Worm (Caenorhabditis elegans) whole organism, L2 larva: Measurements from ENCODE around the gene fbxa-209.
A peak's percentile ranks its signal among the peaks of the same experiment; 100 is the strongest.

Experiments used
- C34F6.9 ChIP-seq: fragments of 150-350 bp; optimal IDR thresholded peaks from 2 replicates; lab custom pipeline; 2014; ENCODE audit warnings: missing biosample characterization, missing genetic modification characterization
- Y55F3AM.14 ChIP-seq: fragments of 200-800 bp; sonication (Bioruptor generic); optimal IDR thresholded peaks from 2 replicates; lab custom pipeline; 2018; ENCODE audit warnings: mild to moderate bottlenecking, missing genetic modification characterization, missing compliant biosample characterization
- ZK546.5 ChIP-seq: sonication (generic microtip); optimal IDR thresholded peaks from 2 replicates; lab custom pipeline; 2017; ENCODE audit warnings: missing biosample characterization, missing genetic modification characterization
- aly-2 ChIP-seq: fragments of 150-350 bp; optimal IDR thresholded peaks from 2 replicates; lab custom pipeline; 2014; ENCODE audit warnings: missing biosample characterization, missing genetic modification characterization
- blmp-1 ChIP-seq: sonication (generic microtip); optimal IDR thresholded peaks from 2 replicates; lab custom pipeline; 2017; ENCODE audit warnings: missing genetic modification characterization, mild to moderate bottlenecking, missing compliant biosample characterization, antibody characterized with exemption, moderate library complexity; ENCODE audit not compliant: insufficient read depth
- crh-2 ChIP-seq: sonication (generic microtip); optimal IDR thresholded peaks from 2 replicates; lab custom pipeline; 2017; ENCODE audit warnings: missing biosample characterization, missing genetic modification characterization
- egl-27 ChIP-seq: sonication (generic microtip); optimal IDR thresholded peaks from 3 replicates; lab custom pipeline; 2017; ENCODE audit warnings: missing biosample characterization, missing genetic modification reagents, missing genetic modification characterization
- elt-1 ChIP-seq: fragments of 150-350 bp; optimal IDR thresholded peaks from 2 replicates; lab custom pipeline; 2014; ENCODE audit warnings: missing biosample characterization, missing genetic modification characterization
- elt-3 ChIP-seq: sonication (generic microtip); optimal IDR thresholded peaks from 2 replicates; lab custom pipeline; 2017; ENCODE audit warnings: missing biosample characterization, missing genetic modification characterization
- fos-1 ChIP-seq: fragments of 150-350 bp; optimal IDR thresholded peaks from 2 replicates; lab custom pipeline; 2014; ENCODE audit warnings: missing biosample characterization, missing genetic modification characterization
- lin-13 ChIP-seq: fragments of 150-350 bp; optimal IDR thresholded peaks from 2 replicates; lab custom pipeline; 2014; ENCODE audit warnings: missing biosample characterization, missing genetic modification reagents, missing genetic modification characterization
- lin-39 ChIP-seq: fragments of 150-350 bp; optimal IDR thresholded peaks from 2 replicates; lab custom pipeline; 2014; ENCODE audit warnings: missing biosample characterization, missing genetic modification reagents, missing genetic modification characterization
- lsy-2 ChIP-seq, 2 experiments: fragments of 150-350 bp in 1 of 2; sonication (generic microtip) in 1 of 2; optimal IDR thresholded peaks; 2 replicates each; lab custom pipeline; 2014 to 2017; ENCODE audit warnings: missing biosample characterization in 2 of 2, missing genetic modification characterization in 2 of 2
- mab-5 ChIP-seq: fragments of 150-350 bp; optimal IDR thresholded peaks from 2 replicates; lab custom pipeline; 2014; ENCODE audit warnings: missing biosample characterization, missing genetic modification characterization
- mbf-1 ChIP-seq: sonication (generic microtip); optimal IDR thresholded peaks from 2 replicates; lab custom pipeline; 2017; ENCODE audit warnings: missing biosample characterization, missing genetic modification characterization
- nhr-129 ChIP-seq: fragments of 150-350 bp; optimal IDR thresholded peaks from 2 replicates; lab custom pipeline; 2014; ENCODE audit warnings: missing biosample characterization, missing genetic modification characterization
- nhr-21 ChIP-seq: fragments of 150-350 bp; optimal IDR thresholded peaks from 2 replicates; lab custom pipeline; 2014; ENCODE audit warnings: missing biosample characterization, missing genetic modification characterization
- nhr-23 ChIP-seq: fragments of 150-350 bp; optimal IDR thresholded peaks from 2 replicates; lab custom pipeline; 2014; ENCODE audit warnings: missing biosample characterization, missing genetic modification reagents, missing genetic modification characterization
- nhr-6 ChIP-seq: fragments of 150-350 bp; optimal IDR thresholded peaks from 2 replicates; lab custom pipeline; 2014; ENCODE audit warnings: missing biosample characterization, missing genetic modification characterization
- sem-4 ChIP-seq: fragments of 150-350 bp; optimal IDR thresholded peaks from 2 replicates; lab custom pipeline; 2014; ENCODE audit warnings: missing biosample characterization, missing genetic modification reagents, missing genetic modification characterization
- skn-1 ChIP-seq: sonication (generic microtip); optimal IDR thresholded peaks from 2 replicates; lab custom pipeline; 2017; ENCODE audit warnings: missing biosample characterization, missing genetic modification characterization
- sma-9 ChIP-seq, 2 experiments: fragments of 150-350 bp in 1 of 2; sonication (generic microtip) in 1 of 2; optimal IDR thresholded peaks; 2 replicates each; lab custom pipeline; 2014 to 2016; ENCODE audit warnings: missing genetic modification characterization in 2 of 2, mild to moderate bottlenecking in 1 of 2, missing biosample characterization in 1 of 2, missing compliant biosample characterization in 1 of 2, missing genetic modification reagents in 1 of 2, moderate library complexity in 1 of 2
- unc-39 ChIP-seq: fragments of 150-350 bp; optimal IDR thresholded peaks from 2 replicates; lab custom pipeline; 2014; ENCODE audit warnings: missing biosample characterization, missing genetic modification characterization
- unc-55 ChIP-seq: fragments of 150-350 bp; sonication (generic microtip); optimal IDR thresholded peaks from 3 replicates; lab custom pipeline; 2014; ENCODE audit warnings: missing biosample characterization, missing genetic modification reagents, missing genetic modification characterization
- unc-62 ChIP-seq: fragments of 150-350 bp; optimal IDR thresholded peaks from 2 replicates; lab custom pipeline; 2014; ENCODE audit warnings: missing biosample characterization, missing genetic modification reagents, missing genetic modification characterization
- ztf-11 ChIP-seq: sonication (generic microtip); optimal IDR thresholded peaks from 2 replicates; lab custom pipeline; 2017; ENCODE audit warnings: missing biosample characterization, missing genetic modification characterization
- ztf-4 ChIP-seq: fragments of 150-350 bp; optimal IDR thresholded peaks from 2 replicates; lab custom pipeline; 2014; ENCODE audit warnings: missing biosample characterization, missing genetic modification characterization

The fbxa-209 gene

DNA sequence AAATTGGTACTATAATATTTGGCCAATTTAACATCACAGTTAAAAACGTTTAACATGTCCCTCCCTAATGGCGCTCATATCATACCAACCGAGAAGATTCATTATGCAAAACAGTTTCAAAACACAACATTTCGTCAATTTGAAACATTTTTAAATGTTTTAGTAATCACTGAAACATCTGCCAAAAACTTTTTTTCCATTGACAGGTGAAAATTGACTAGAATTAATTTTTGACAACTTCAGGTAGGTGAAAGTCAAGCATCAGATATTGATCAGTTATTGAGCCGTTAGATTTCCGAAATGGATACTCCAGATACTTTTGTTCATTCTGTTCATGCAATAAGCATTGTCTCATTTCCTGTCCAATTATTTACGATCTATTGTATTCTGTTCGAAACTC, 19.9 kb downstream of the fbxa-209 start, which contains the start of gene srh-257:
Gene srh-257, plus strand, starts transcription at position 301 of the 400 bp plus-strand sequence.
- TF ChIP-seq fos-1 (tag; lab: Kevin White, UChicago) (no peak), nhr-129 (tag; lab: Kevin White, UChicago) (no peak), unc-55 (no peak), elt-3 (tag; lab: Kevin White, UChicago) (no peak), unc-39 (tag; lab: Kevin White, UChicago) (no peak), egl-27 (tag; lab: Kevin White, UChicago) (no peak), crh-2 (tag; lab: Kevin White, UChicago) (no peak), nhr-23 (tag; lab: Kevin White, UChicago) (no peak), elt-1 (tag; lab: Kevin White, UChicago) (no peak), lin-13 (GFP tag; lab: Kevin White, UChicago) (no peak), aly-2 (no peak), blmp-1 (tag; lab: Kevin White, UChicago) (no peak)

DNA sequence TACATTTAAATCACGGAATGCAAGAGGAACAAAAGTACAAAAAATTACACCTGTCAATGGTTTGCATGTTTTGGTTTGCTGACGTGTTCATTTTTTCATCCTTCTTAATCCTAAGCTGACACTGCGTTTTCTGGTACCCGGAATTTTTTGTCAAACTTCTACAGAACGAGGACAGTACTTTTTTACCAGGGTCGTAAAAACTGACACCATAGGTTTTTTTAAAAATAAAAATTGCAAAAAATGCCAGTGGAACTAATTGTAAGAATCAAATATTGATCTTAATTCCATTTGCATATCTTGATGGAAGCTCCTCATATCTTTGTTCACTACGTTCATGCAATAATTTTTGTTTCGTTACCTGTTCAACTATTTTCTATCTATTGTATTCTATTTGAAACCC, 22.0 kb downstream of the fbxa-209 start, which contains the start of gene srh-258:
Gene srh-258, plus strand, starts transcription at position 301 of the 400 bp plus-strand sequence.
- TF ChIP-seq ztf-11 (tag; lab: Kevin White, UChicago) = no peak
- TF ChIP-seq lsy-2 (tag; optimal IDR thresholded peaks at IDR 0.05; lab: Kevin White, UChicago) = no peak
- TF ChIP-seq lin-13 (GFP tag; lab: Kevin White, UChicago) = no peak
- TF ChIP-seq mbf-1 (tag; lab: Kevin White, UChicago) = no peak
- no peak for TF ChIP-seq unc-55
- TF ChIP-seq mab-5 (tag; lab: Kevin White, UChicago) = no peak

ce11 chrV:15401856-15402314, 25.0 kb downstream of the fbxa-209 start, which contains the start of gene fbxa-135:
TSS of gene fbxa-135 (plus strand) at chrV:15402264.
- TF ChIP-seq aly-2 = no peak
- peak; percentile 16 for TF ChIP-seq fos-1 (tag; lab: Kevin White, UChicago)

DNA sequence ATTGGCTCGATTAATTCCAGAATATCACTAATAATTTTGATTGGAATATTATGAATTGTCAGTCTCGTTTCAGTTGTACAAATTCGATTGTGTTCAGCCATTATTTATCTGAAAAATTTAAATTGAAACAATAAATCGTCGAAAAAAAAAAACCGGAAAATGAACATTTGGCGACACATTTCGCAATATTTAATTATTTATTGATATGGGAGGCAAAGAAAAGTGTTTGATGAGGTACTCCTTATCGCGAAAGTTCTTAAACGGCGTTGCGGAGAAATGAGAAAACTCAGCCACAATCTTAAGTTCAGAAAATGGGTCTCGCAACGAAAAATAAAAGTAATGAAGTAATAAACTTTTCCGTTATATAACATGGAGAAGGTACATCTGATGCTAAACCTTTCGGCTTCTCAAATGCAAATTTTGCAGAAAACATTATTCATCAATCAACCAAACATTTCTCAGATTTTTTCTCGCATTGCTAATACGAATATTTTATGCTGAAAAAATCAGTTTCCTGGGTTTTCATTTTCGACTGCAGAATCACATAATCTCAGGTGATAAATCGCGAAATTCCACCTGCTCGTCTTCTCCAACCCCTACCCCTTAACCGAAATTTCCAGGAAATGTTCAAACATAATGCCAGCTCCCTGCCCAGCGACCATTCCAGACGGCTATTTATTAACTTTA, 27.0 kb downstream of the fbxa-209 start, which contains the start of the genes T06E6.15 and sri-7:
Gene T06E6.15, minus strand, starts transcription at position 101 of the 687 bp plus-strand sequence.
Gene sri-7, plus strand, starts transcription at position 637 of the 687 bp plus-strand sequence.
- TF ChIP-seq fos-1 (tag; lab: Kevin White, UChicago) (peak; percentile 33), unc-62 (GFP tag; lab: Kevin White, UChicago) (no peak)

ce11 chrV:15398728-15399127, 28.1 kb downstream of the fbxa-209 start, which contains the start of gene fbxa-199:
TSS of gene fbxa-199 (minus strand) at chrV:15398828.
- TF ChIP-seq nhr-6 = no peak
- no peak for TF ChIP-seq ztf-11 (tag; lab: Kevin White, UChicago)
- TF ChIP-seq skn-1 (tag; lab: Kevin White, UChicago) = no peak
- TF ChIP-seq unc-39 (tag; lab: Kevin White, UChicago) = no peak
- TF ChIP-seq mbf-1 (tag; lab: Kevin White, UChicago) = no peak
- no peak for TF ChIP-seq lin-39 (tag; lab: Kevin White, UChicago)
- TF ChIP-seq sem-4 = no peak
- no peak for TF ChIP-seq nhr-21
- no peak for TF ChIP-seq crh-2 (tag; lab: Kevin White, UChicago)

DNA sequence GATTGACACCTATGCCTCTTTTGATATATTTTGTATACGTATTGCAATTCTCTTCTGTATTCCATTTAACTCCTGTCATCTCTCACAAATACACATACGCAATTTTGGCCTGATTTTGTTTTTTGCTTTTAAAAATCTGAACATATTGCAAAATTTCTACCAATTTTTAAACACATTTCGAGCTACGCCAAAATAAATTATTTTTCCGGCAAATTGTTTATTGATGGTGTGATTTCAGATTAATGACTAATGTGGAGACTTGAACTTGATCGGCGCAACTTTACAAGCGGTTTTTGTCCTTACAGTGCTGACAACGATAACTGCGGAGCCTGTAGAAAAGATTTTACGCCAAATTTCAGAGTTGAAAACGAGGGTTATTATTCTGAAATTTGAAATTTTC, 29.7 kb downstream of the fbxa-209 start:
- TF ChIP-seq mbf-1 (tag; lab: Kevin White, UChicago) = no peak
- no peak for TF ChIP-seq elt-1 (tag; lab: Kevin White, UChicago)
- no peak for TF ChIP-seq nhr-129 (tag; lab: Kevin White, UChicago)
- TF ChIP-seq unc-55 = no peak
- no peak for TF ChIP-seq nhr-6
- TF ChIP-seq ZK546.5 (tag; lab: Kevin White, UChicago) = no peak
- TF ChIP-seq ztf-4 (tag; lab: Kevin White, UChicago) = no peak
- TF ChIP-seq sma-9 (GFP tag; optimal IDR thresholded peaks at IDR 0.05; lab: Kevin White, UChicago) = no peak
- no peak for TF ChIP-seq sma-9 (tag; optimal IDR thresholded peaks at IDR 0.05; lab: Kevin White, UChicago)
- no peak for TF ChIP-seq C34F6.9 (tag; lab: Kevin White, UChicago)
- no peak for TF ChIP-seq Y55F3AM.14 (GFP tag; lab: Kevin White, UChicago)
- TF ChIP-seq, all 48 proteins: peak for 0
